Worm (Caenorhabditis elegans): Measurements from ENCODE around the gene eel-1.

ce11 chrIV:3016202-3016601, 33.7 kb downstream of the eel-1 start:
- TF ChIP-seq ztf-23 (GFP tag; IDR thresholded peaks at IDR 0.05) (no peak), T22C8.4 (GFP tag; IDR thresholded peaks at IDR 0.05) (no peak), flt-1 (GFP tag; IDR thresholded peaks at IDR 0.05) (no peak), med-1 (GFP tag; optimal IDR thresholded peaks at IDR 0.05; ENCODE audit: insufficient read depth) (no peak)

All from whole organism, midembryonic.